Worm (Caenorhabditis elegans): ENCODE data around the gene D1005.10.
A peak's percentile ranks its signal among the peaks of the same experiment; 100 is the strongest.

D1005.10 gene

ce11 chrX:1499499-1499898 lies 13.5 kb upstream of the D1005.10 start:
- TF ChIP-seq sptf-1 (tag; optimal IDR thresholded peaks at IDR 0.05) (no peak), blmp-1 (tag; optimal IDR thresholded peaks at IDR 0.05) (peak; percentile 53)

ce11 chrX:1497581-1497980 lies 11.6 kb upstream of the D1005.10 start, which contains the start of gene F09E10.6:
Gene F09E10.6, minus strand, starts transcription at chrX:1497681.
- no peak for TF ChIP-seq nhr-28 (tag; optimal IDR thresholded peaks at IDR 0.05)
- TF ChIP-seq ces-1 (GFP tag; optimal IDR thresholded peaks at IDR 0.05): no peak
- TF ChIP-seq ceh-43 (GFP tag; optimal IDR thresholded peaks at IDR 0.05): no peak
- no peak for TF ChIP-seq mls-2 (tag; optimal IDR thresholded peaks at IDR 0.05)
- no peak for TF ChIP-seq sem-2 (GFP tag; optimal IDR thresholded peaks at IDR 0.05)
- no peak for TF ChIP-seq elt-3 (tag; optimal IDR thresholded peaks at IDR 0.05)
- TF ChIP-seq unc-120 (tag; optimal IDR thresholded peaks at IDR 0.05; ENCODE audit: poor library complexity, severe bottlenecking): no peak
- TF ChIP-seq nhr-76 (tag; optimal IDR thresholded peaks at IDR 0.05): no peak

ce11 chrX:1495980-1496379 lies 10.0 kb upstream of the D1005.10 start:
- TF ChIP-seq lsy-2 (tag; optimal IDR thresholded peaks at IDR 0.05) (no peak), nhr-76 (tag; optimal IDR thresholded peaks at IDR 0.05) (no peak), snpc-4 (tag; optimal IDR thresholded peaks at IDR 0.05) (no peak), lin-13 (tag; optimal IDR thresholded peaks at IDR 0.05) (no peak), ceh-39 (tag; optimal IDR thresholded peaks at IDR 0.05) (no peak), flh-1 (GFP tag; optimal IDR thresholded peaks at IDR 0.05) (no peak), ceh-83 (GFP tag; optimal IDR thresholded peaks at IDR 0.05) (no peak), ztf-11 (tag; optimal IDR thresholded peaks at IDR 0.05) (no peak), hlh-1 (tag; optimal IDR thresholded peaks at IDR 0.05) (no peak), unc-39 (tag; optimal IDR thresholded peaks at IDR 0.05) (no peak), ham-2 (GFP tag; optimal IDR thresholded peaks at IDR 0.05) (no peak), bed-3 (GFP tag; optimal IDR thresholded peaks at IDR 0.05) (no peak), drap-1 (GFP tag; optimal IDR thresholded peaks at IDR 0.05) (no peak)

ce11 chrX:1494256-1494655 lies 8.3 kb upstream of the D1005.10 start, which contains the start of gene F09E10.5:
Gene F09E10.5, minus strand, starts transcription at chrX:1494356.
- TF ChIP-seq nhr-76 (tag; optimal IDR thresholded peaks at IDR 0.05) (no peak), sptf-1 (tag; optimal IDR thresholded peaks at IDR 0.05) (no peak), blmp-1 (tag; optimal IDR thresholded peaks at IDR 0.05) (no peak), ceh-39 (tag; optimal IDR thresholded peaks at IDR 0.05) (no peak), lin-13 (tag; optimal IDR thresholded peaks at IDR 0.05) (no peak), M03D4.4 (tag; optimal IDR thresholded peaks at IDR 0.05) (no peak), sem-2 (GFP tag; optimal IDR thresholded peaks at IDR 0.05) (no peak), hlh-1 (tag; optimal IDR thresholded peaks at IDR 0.05) (no peak), elt-1 (tag; optimal IDR thresholded peaks at IDR 0.05; ENCODE audit: borderline replicate concordance, insufficient read depth) (no peak), tbx-8 (GFP tag; optimal IDR thresholded peaks at IDR 0.05) (no peak), snpc-4 (tag; optimal IDR thresholded peaks at IDR 0.05) (no peak)

- no peak for TF ChIP-seq pha-4 (tag; optimal IDR thresholded peaks at IDR 0.05)
- no peak for TF ChIP-seq mls-2 (tag; optimal IDR thresholded peaks at IDR 0.05)
- TF ChIP-seq lin-13 (tag; optimal IDR thresholded peaks at IDR 0.05): no peak
- TF ChIP-seq ceh-43 (GFP tag; optimal IDR thresholded peaks at IDR 0.05): no peak
- TF ChIP-seq ces-1 (GFP tag; optimal IDR thresholded peaks at IDR 0.05): no peak
- no peak for TF ChIP-seq unc-39 (tag; optimal IDR thresholded peaks at IDR 0.05)
- no peak for TF ChIP-seq unc-62 (GFP tag; optimal IDR thresholded peaks at IDR 0.05)
- no peak for TF ChIP-seq hlh-1 (tag; optimal IDR thresholded peaks at IDR 0.05)
- no peak for TF ChIP-seq ham-2 (GFP tag; optimal IDR thresholded peaks at IDR 0.05)
- no peak for TF ChIP-seq zip-8 (tag; optimal IDR thresholded peaks at IDR 0.05)
- TF ChIP-seq ztf-11 (tag; optimal IDR thresholded peaks at IDR 0.05): no peak
- no peak for TF ChIP-seq bed-3 (GFP tag; optimal IDR thresholded peaks at IDR 0.05)
- TF ChIP-seq nhr-2 (tag; optimal IDR thresholded peaks at IDR 0.05): no peak
- TF ChIP-seq drap-1 (GFP tag; optimal IDR thresholded peaks at IDR 0.05): no peak
- TF ChIP-seq sem-2 (GFP tag; optimal IDR thresholded peaks at IDR 0.05): no peak
- TF ChIP-seq mab-5 (tag; optimal IDR thresholded peaks at IDR 0.05): no peak
- no peak for TF ChIP-seq elt-1 (tag; optimal IDR thresholded peaks at IDR 0.05; ENCODE audit: borderline replicate concordance, insufficient read depth)
Observed at ce11 chrX:1492174-1492573, 6.2 kb upstream of the D1005.10 start.

- TF ChIP-seq nhr-76 (tag; optimal IDR thresholded peaks at IDR 0.05) (no peak), zip-8 (tag; optimal IDR thresholded peaks at IDR 0.05) (no peak), lin-13 (tag; optimal IDR thresholded peaks at IDR 0.05) (no peak), tbx-8 (GFP tag; optimal IDR thresholded peaks at IDR 0.05) (no peak), mls-2 (tag; optimal IDR thresholded peaks at IDR 0.05) (no peak), unc-62 (GFP tag; optimal IDR thresholded peaks at IDR 0.05) (no peak), drap-1 (GFP tag; optimal IDR thresholded peaks at IDR 0.05) (no peak), nhr-12 (tag; optimal IDR thresholded peaks at IDR 0.05) (no peak), sptf-1 (tag; optimal IDR thresholded peaks at IDR 0.05) (no peak), bed-3 (GFP tag; optimal IDR thresholded peaks at IDR 0.05) (no peak), sem-2 (GFP tag; optimal IDR thresholded peaks at IDR 0.05) (no peak), nhr-28 (tag; optimal IDR thresholded peaks at IDR 0.05) (no peak), unc-120 (tag; optimal IDR thresholded peaks at IDR 0.05; ENCODE audit: poor library complexity, severe bottlenecking) (no peak), pha-4 (tag; optimal IDR thresholded peaks at IDR 0.05) (no peak), lsy-2 (tag; optimal IDR thresholded peaks at IDR 0.05) (no peak), nhr-237 (tag; optimal IDR thresholded peaks at IDR 0.05) (no peak)
Observed at ce11 chrX:1491036-1491435, 5.1 kb upstream of the D1005.10 start.
